Fruit fly (Drosophila melanogaster): ENCODE data around the gene CG13308.

The CG13308 gene

DNA sequence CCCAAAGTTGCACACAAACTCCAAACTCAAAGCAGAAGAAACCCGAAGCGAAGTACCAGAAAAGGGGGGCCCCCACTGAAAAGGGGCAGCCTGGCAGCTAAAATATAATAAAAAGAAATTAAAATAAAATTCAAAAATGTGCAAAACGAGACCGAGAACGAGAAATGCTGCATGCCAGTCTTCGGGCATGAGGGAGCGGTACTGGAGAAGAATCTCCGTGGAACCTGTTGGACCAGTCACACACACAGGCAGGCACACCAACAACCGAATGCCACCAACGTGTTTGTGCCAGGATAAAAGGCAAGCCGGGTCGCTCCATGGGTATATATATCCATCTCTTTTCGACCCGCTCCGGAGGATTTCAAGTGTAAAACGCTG, 16.7 kb downstream of the CG13308 start (continued):
- TF ChIP-seq CG8319 (GFP tag; optimal IDR thresholded peaks at IDR 0.05) (no peak), CG6808 (GFP tag; optimal IDR thresholded peaks at IDR 0.05) (peak; percentile 52), CG11294 (GFP tag; IDR thresholded peaks at IDR 0.05) (no peak), pdm3 (GFP tag; optimal IDR thresholded peaks at IDR 0.05) (no peak), CG32006 (GFP tag; optimal IDR thresholded peaks at IDR 0.05) (no peak), lz (GFP tag; optimal IDR thresholded peaks at IDR 0.05) (no peak), CG3032 (tag; optimal IDR thresholded peaks at IDR 0.05) (no peak), net (GFP tag; optimal IDR thresholded peaks at IDR 0.05) (no peak), achi (GFP tag; optimal IDR thresholded peaks at IDR 0.05) (no peak), Blimp-1 (GFP tag; optimal IDR thresholded peaks at IDR 0.05) (no peak), Eip93F (GFP tag; optimal IDR thresholded peaks at IDR 0.05) (no peak), Sox102F (GFP tag; optimal IDR thresholded peaks at IDR 0.05) (no peak), cyc (GFP tag; optimal IDR thresholded peaks at IDR 0.05) (no peak), Met (GFP tag; optimal IDR thresholded peaks at IDR 0.05) (no peak), CG8632 (GFP tag; optimal IDR thresholded peaks at IDR 0.05) (no peak), Ets21C (GFP tag; optimal IDR thresholded peaks at IDR 0.05) (no peak), dsx (GFP tag; optimal IDR thresholded peaks at IDR 0.05; ENCODE audit: poor library complexity, severe bottlenecking) (peak; percentile 34), fd85E (GFP tag; optimal IDR thresholded peaks at IDR 0.05) (no peak), Hr4 (GFP tag; optimal IDR thresholded peaks at IDR 0.05) (no peak), Sox15 (GFP tag; optimal IDR thresholded peaks at IDR 0.05) (no peak), CG4318 (GFP tag; optimal IDR thresholded peaks at IDR 0.05) (no peak), CG8119 (GFP tag; IDR thresholded peaks at IDR 0.05) (0 out of 3 replicates have a peak, but pooled peaks have one; percentile 27), Lpt (GFP tag; optimal IDR thresholded peaks at IDR 0.05) (peak; percentile 58), esn (GFP tag; optimal IDR thresholded peaks at IDR 0.05) (no peak), CG34406 (GFP tag; optimal IDR thresholded peaks at IDR 0.05) (no peak), ss (GFP tag; optimal IDR thresholded peaks at IDR 0.05) (peak; percentile 54 to 58), CG6163 (GFP tag; IDR thresholded peaks at IDR 0.05) (peak; percentile 46; the same call in 2 of the 3 replicates), CG10669 (GFP tag; optimal IDR thresholded peaks at IDR 0.05) (no peak), acj6 (GFP tag; optimal IDR thresholded peaks at IDR 0.05) (no peak), Eip78C (GFP tag) (peak; percentile 69), fkh (GFP tag; optimal IDR thresholded peaks at IDR 0.05) (no peak), eg (GFP tag; IDR thresholded peaks at IDR 0.05) (no peak), Gug (GFP tag; IDR thresholded peaks at IDR 0.05) (no peak)

DNA sequence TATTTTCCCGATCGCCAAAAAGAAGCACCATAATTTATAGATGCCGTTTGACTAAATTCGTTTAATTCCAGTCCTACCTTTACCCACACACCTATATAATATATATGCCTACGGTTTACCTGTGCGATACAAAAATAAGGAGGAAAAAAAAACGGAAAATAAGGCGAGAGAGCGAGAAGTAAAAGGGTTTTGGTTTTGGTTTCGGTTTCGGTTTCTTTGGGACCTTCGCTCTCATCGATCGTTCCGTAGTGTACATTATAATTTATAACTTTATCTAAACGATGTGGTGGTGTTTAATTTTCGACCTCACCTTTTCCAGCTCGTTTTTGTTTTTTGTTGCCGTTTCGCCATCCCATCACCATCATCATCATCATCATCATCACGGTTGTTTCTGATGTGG, 17.2 kb downstream of the CG13308 start:
- TF ChIP-seq CG11902 (GFP tag; optimal IDR thresholded peaks at IDR 0.05), result no peak
- peak; percentile 30 for TF ChIP-seq Eip78C (GFP tag)
- no peak for TF ChIP-seq esn (GFP tag; optimal IDR thresholded peaks at IDR 0.05)
- TF ChIP-seq Blimp-1 (GFP tag; optimal IDR thresholded peaks at IDR 0.05), result peak; percentile 86

- TF ChIP-seq CG16779 (tag; optimal IDR thresholded peaks at IDR 0.05) (no peak), salr (GFP tag; optimal IDR thresholded peaks at IDR 0.05) (no peak)
Measured at dm6 chr3L:8826038-8826437, 17.7 kb downstream of the CG13308 start.

DNA sequence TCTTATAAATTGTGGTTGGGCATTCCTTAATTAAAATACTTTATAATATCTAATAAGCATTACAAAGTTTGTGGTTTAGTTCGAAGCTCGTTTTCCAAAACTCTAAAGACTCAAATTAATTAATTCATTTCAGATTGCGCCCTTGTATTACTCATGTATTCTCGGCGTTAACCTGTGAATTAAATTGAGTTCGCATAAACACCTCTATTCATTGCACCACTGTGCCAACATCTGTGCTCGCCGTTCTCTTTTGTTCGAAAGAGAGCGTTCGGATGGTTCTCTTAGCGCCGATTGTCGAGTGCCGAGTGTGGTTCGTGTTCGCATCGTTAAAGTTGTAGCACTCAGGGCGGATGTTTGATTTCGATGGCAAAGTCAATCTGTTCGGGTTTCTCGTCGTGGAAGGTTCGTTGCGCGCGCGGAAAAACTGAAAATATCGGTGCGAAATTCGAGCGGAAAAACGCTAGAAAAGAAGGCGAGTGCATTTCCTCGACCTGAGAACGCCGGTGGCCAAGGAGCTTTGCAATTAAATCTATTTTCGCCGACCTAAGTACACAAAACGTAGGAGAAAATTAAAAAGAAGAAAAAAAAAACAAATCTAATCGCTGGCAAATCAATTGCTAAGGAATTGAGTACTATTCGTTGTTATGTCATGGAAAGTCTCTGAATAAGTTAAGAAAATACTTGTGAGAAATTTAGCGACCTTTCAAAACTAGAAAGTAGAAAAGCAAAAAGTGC, 19.0 kb downstream of the CG13308 start, which contains the start of gene dally:
Gene dally (plus strand): TSS at position 373 of the 735 bp plus-strand sequence.
- TF ChIP-seq CG10669 (GFP tag; optimal IDR thresholded peaks at IDR 0.05) (peak; percentile 17), Blimp-1 (GFP tag; optimal IDR thresholded peaks at IDR 0.05) (no peak), Eip93F (GFP tag; optimal IDR thresholded peaks at IDR 0.05) (no peak), esn (GFP tag; optimal IDR thresholded peaks at IDR 0.05) (peak; percentile 60), CG7368 (GFP tag; optimal IDR thresholded peaks at IDR 0.05) (peak; percentile 45), Eip75B (GFP tag; optimal IDR thresholded peaks at IDR 0.05) (peak; percentile 50), lz (GFP tag; optimal IDR thresholded peaks at IDR 0.05) (peak; percentile 27), CG6854 (GFP tag; optimal IDR thresholded peaks at IDR 0.05) (peak; percentile 53), salr (GFP tag; optimal IDR thresholded peaks at IDR 0.05) (peak in 1 of 2 experiments; percentile 16), topi (GFP tag; optimal IDR thresholded peaks at IDR 0.05) (peak; percentile 30), Hr4 (GFP tag; optimal IDR thresholded peaks at IDR 0.05) (no peak), CG9139 (GFP tag; optimal IDR thresholded peaks at IDR 0.05) (peak; percentile 64), CG3032 (tag; optimal IDR thresholded peaks at IDR 0.05) (no peak), CG15336 (GFP tag; IDR thresholded peaks at IDR 0.05) (peak; percentile 54; the same call in 1 of the 2 replicates), Eip78C (GFP tag) (peak; percentile 84), Sox102F (GFP tag; optimal IDR thresholded peaks at IDR 0.05) (peak; percentile 64), ss (GFP tag; optimal IDR thresholded peaks at IDR 0.05) (peak; percentile 60 to 67), Hr39 (GFP tag; optimal IDR thresholded peaks at IDR 0.05) (no peak), Ets96B (tag; optimal IDR thresholded peaks at IDR 0.05) (peak; percentile 13), dsx (GFP tag; optimal IDR thresholded peaks at IDR 0.05; ENCODE audit: poor library complexity, severe bottlenecking) (peak; percentile 47), Gug (GFP tag; IDR thresholded peaks at IDR 0.05) (no peak)
